Worm (Caenorhabditis elegans): ENCODE data around the gene K08E4.3.

ce11 chrIV:12015586-12015985 is 42.0 kb upstream of the K08E4.3 start, which contains the start of gene lips-6:
- TF ChIP-seq ceh-16 (tag; optimal IDR thresholded peaks at IDR 0.05) (no peak), ztf-11 (tag; optimal IDR thresholded peaks at IDR 0.05) (no peak), nhr-12 (tag; optimal IDR thresholded peaks at IDR 0.05) (no peak), lin-13 (GFP tag; optimal IDR thresholded peaks at IDR 0.05) (no peak), nhr-11 (tag; optimal IDR thresholded peaks at IDR 0.05) (no peak)

All from whole organism, L2 larva.